Worm (Caenorhabditis elegans) whole organism, L4 larva: ENCODE results near the gene F28A10.13.

Experiments used
- Y48G9A.11 ChIP-seq: fragments of 200-800 bp; sonication (Bioruptor generic); IDR thresholded peaks from 2 replicates; pipeline ENCODE4 v1.3.6; 2022; ENCODE audit warnings: missing genetic modification reagents, missing genetic modification characterization, missing compliant biosample characterization
- aly-2 ChIP-seq: sonication (generic microtip); optimal IDR thresholded peaks from 2 replicates; lab custom pipeline; 2018; ENCODE audit warnings: missing biosample characterization, missing genetic modification characterization
- arid-1 ChIP-seq: fragments of 200-800 bp; sonication (Bioruptor generic); conservative IDR thresholded peaks from 2 replicates; pipeline ENCODE4 v1.3.6; 2022; ENCODE audit warnings: missing genetic modification reagents, missing genetic modification characterization, missing compliant biosample characterization
- fos-1 ChIP-seq: fragments of 150-350 bp; optimal IDR thresholded peaks from 2 replicates; lab custom pipeline; 2014; ENCODE audit warnings: missing biosample characterization, missing genetic modification characterization
- mxl-3 ChIP-seq: fragments of 200-800 bp; sonication (Bioruptor generic); optimal IDR thresholded peaks from 2 replicates; lab custom pipeline; 2018; ENCODE audit warnings: mild to moderate bottlenecking, missing genetic modification characterization, missing compliant biosample characterization
- snpc-4 ChIP-seq: fragments of 150-350 bp; optimal IDR thresholded peaks from 2 replicates; lab custom pipeline; 2014; ENCODE audit warnings: missing biosample characterization, missing genetic modification characterization

DNA sequence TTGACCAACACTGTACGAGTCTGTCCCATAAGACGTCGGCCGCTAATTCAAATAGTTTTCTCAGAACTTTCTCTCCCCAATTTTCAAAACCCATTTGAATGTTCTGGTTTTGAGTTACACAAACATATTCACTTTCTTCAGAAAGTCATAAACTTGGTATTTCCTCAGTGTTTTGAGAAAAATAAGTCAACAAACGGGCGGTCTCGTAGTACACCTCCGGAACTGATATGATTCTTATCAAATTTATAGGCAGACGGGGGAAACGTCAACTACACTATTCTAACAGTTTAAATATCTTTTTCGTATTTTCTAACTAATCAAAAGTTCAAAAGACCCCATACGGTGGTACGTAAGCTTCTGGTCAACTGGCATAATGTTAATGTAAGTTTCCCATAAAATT lies 35.6 kb downstream of the F28A10.13 start:
- TF ChIP-seq aly-2 (tag; lab: Kevin White, UChicago) (no peak), mxl-3 (no peak), Y48G9A.11 (no peak), snpc-4 (no peak), arid-1 (no peak), fos-1 (tag; lab: Kevin White, UChicago) (no peak)
